Worm (Caenorhabditis elegans): ENCODE data around the gene C18H7.12.

The C18H7.12 gene

ce11 chrIV:584039-584438 lies 3.6 kb downstream of the C18H7.12 start:
- TF ChIP-seq tra-4 (tag; optimal IDR thresholded peaks at IDR 0.05) (no peak), hnd-1 (tag; optimal IDR thresholded peaks at IDR 0.05) (no peak), pes-1 (GFP tag; IDR thresholded peaks at IDR 0.05) (no peak), hmbx-1 (tag; optimal IDR thresholded peaks at IDR 0.05) (no peak)

DNA sequence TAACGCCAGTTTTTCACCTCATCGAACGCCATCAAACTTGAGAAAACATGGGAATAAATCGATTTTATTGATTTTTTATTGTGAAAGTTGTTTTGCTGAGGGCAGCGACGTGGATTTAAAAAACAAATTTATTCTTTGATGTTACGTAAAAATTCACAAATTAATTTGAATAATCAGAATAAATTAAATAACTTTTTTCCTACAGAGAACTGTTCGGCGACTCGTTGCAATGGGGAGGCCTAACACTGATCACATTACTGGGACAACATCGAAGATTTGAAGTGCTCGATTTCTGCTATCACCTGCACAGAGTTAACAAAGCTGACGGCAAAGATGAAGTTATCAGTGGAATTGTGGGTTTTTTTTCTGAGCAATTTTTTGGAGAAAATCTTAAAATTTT lies 5.5 kb downstream of the C18H7.12 start, which contains the start of gene F56A11.6:
Gene F56A11.6 (minus strand): TSS at position 101 of the 400 bp plus-strand sequence.
- no peak for TF ChIP-seq hmbx-1 (tag; optimal IDR thresholded peaks at IDR 0.05)
- no peak for TF ChIP-seq hmg-4 (GFP tag; optimal IDR thresholded peaks at IDR 0.05)
- no peak for TF ChIP-seq flt-1 (GFP tag; IDR thresholded peaks at IDR 0.05)
- TF ChIP-seq tbx-37 (GFP tag; conservative IDR thresholded peaks at IDR 0.05) = no peak
- no peak for TF ChIP-seq pes-1 (GFP tag; IDR thresholded peaks at IDR 0.05)
- TF ChIP-seq aly-1 (tag; optimal IDR thresholded peaks at IDR 0.05) = no peak
- no peak for TF ChIP-seq sea-1 (GFP tag; conservative IDR thresholded peaks at IDR 0.05)
- TF ChIP-seq F13C5.2 (tag; optimal IDR thresholded peaks at IDR 0.05) = no peak
- TF ChIP-seq ceh-13 (GFP tag; optimal IDR thresholded peaks at IDR 0.05) = no peak
- TF ChIP-seq hnd-1 (tag; optimal IDR thresholded peaks at IDR 0.05) = no peak
- TF ChIP-seq tbx-11 (GFP tag; IDR thresholded peaks at IDR 0.05) = no peak

ce11 chrIV:580512-580911 lies 7.1 kb downstream of the C18H7.12 start:
- TF ChIP-seq flt-1 (GFP tag; IDR thresholded peaks at IDR 0.05) (no peak), ceh-13 (GFP tag; optimal IDR thresholded peaks at IDR 0.05) (no peak), pes-1 (GFP tag; IDR thresholded peaks at IDR 0.05) (no peak), ama-1 (optimal IDR thresholded peaks at IDR 0.05) (no peak), aly-1 (tag; optimal IDR thresholded peaks at IDR 0.05) (no peak), tra-4 (tag; optimal IDR thresholded peaks at IDR 0.05) (no peak), tbx-37 (GFP tag; conservative IDR thresholded peaks at IDR 0.05) (no peak), ceh-36 (tag; optimal IDR thresholded peaks at IDR 0.05) (no peak), tbx-11 (GFP tag; IDR thresholded peaks at IDR 0.05) (no peak)

DNA sequence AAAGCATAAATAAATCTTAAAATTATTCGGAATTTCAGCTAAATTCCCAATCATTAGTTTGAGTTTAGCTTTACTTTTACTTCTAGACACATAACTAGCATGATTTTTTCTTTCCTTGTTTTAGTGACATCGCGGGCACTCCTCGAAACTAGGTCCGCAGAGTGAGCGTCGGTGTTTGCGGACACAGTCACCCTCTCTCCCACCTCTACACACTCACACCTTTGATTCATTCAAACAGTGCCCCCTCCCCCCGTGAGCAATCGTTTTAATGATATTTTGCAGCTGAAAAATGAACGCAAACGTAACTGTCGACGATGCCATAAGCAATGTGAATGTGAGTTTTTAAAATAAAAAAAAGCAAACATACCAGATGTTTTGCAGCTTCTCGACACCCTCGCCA lies 15.1 kb downstream of the C18H7.12 start, which contains the start of gene gex-2:
Gene gex-2 (plus strand): TSS at position 283 of the 400 bp plus-strand sequence.
- TF ChIP-seq pes-1 (GFP tag; IDR thresholded peaks at IDR 0.05) = peak; percentile 35; the same call in 1 of the 2 replicates
- peak; percentile 23 for TF ChIP-seq F13C5.2 (tag; optimal IDR thresholded peaks at IDR 0.05)
- TF ChIP-seq hmg-4 (GFP tag; optimal IDR thresholded peaks at IDR 0.05) = peak; percentile 54
- TF ChIP-seq hnd-1 (tag; optimal IDR thresholded peaks at IDR 0.05) = no peak

- TF ChIP-seq pes-1 (GFP tag; IDR thresholded peaks at IDR 0.05) = no peak
- no peak for TF ChIP-seq scrt-1 (GFP tag; IDR thresholded peaks at IDR 0.05)
- TF ChIP-seq B0310.2 (tag; optimal IDR thresholded peaks at IDR 0.05) = no peak
- no peak for TF ChIP-seq ceh-36 (tag; optimal IDR thresholded peaks at IDR 0.05)
- TF ChIP-seq ets-7 (tag; optimal IDR thresholded peaks at IDR 0.05) = no peak
These were observed 16.8 kb downstream of the C18H7.12 start, which contains the start of gene F56A11.5 for ce11 chrIV:570799-571300. F56A11.5 (minus strand) TSS chrIV:570849.

DNA sequence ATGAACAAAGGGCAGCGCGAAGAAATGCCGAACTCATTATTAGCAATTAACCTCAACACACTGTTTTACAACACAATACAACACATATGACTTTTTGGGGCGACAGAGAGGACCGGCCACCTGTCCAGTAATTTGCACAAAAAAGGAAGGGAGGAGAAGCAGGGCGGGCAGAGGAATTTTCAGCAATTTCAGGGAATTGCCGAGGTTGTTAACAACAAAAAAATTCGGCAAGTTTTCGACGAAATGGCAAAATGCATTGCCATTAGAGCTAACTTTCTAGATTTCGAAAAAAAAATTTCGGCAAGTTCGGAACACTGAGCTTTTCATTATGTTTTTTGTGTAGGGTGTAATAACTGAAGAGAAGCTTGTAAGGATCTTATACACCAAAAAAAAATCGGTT lies 23.6 kb downstream of the C18H7.12 start:
- no peak for TF ChIP-seq tbx-11 (GFP tag; IDR thresholded peaks at IDR 0.05)
- TF ChIP-seq pes-1 (GFP tag; IDR thresholded peaks at IDR 0.05) = peak; percentile 13; the same call in 1 of the 2 replicates
- 0 out of 2 replicates have a peak, but pooled peaks have one; percentile 15 for TF ChIP-seq tbx-37 (GFP tag; conservative IDR thresholded peaks at IDR 0.05)

DNA sequence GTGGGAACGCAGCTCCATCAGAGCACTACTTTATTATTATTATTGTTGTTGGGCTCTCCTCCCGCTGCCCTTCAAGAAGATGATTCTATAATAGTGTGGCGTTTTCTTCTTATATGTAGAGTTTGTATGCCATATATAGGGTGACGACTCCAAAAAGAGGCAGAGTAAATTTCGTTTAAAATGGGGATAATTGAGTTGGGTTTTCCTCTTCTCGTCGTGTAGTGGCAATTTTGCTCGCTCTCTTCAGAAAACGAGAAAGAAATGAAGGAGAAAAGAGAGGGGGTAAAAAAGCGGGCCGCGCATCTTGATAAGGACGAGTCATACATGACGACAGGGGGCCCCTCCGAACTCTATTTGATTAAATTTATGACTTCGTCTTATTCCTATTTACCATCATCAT lies 24.2 kb downstream of the C18H7.12 start:
- TF ChIP-seq aly-1 (tag; optimal IDR thresholded peaks at IDR 0.05) = no peak
- TF ChIP-seq ceh-36 (tag; optimal IDR thresholded peaks at IDR 0.05) = no peak
- TF ChIP-seq F13C5.2 (tag; optimal IDR thresholded peaks at IDR 0.05) = no peak
- no peak for TF ChIP-seq ama-1 (optimal IDR thresholded peaks at IDR 0.05)
- TF ChIP-seq hmbx-1 (tag; optimal IDR thresholded peaks at IDR 0.05) = no peak
- no peak for TF ChIP-seq ets-7 (tag; optimal IDR thresholded peaks at IDR 0.05)
- TF ChIP-seq flt-1 (GFP tag; IDR thresholded peaks at IDR 0.05) = no peak
- TF ChIP-seq tbx-11 (GFP tag; IDR thresholded peaks at IDR 0.05) = no peak
- no peak for TF ChIP-seq hnd-1 (tag; optimal IDR thresholded peaks at IDR 0.05)
- TF ChIP-seq sea-1 (GFP tag; conservative IDR thresholded peaks at IDR 0.05) = no peak
- no peak for TF ChIP-seq B0310.2 (tag; optimal IDR thresholded peaks at IDR 0.05)
- TF ChIP-seq tbx-37 (GFP tag; conservative IDR thresholded peaks at IDR 0.05) = no peak
- TF ChIP-seq pes-1 (GFP tag; IDR thresholded peaks at IDR 0.05) = no peak
- TF ChIP-seq scrt-1 (GFP tag; IDR thresholded peaks at IDR 0.05) = no peak
- TF ChIP-seq ceh-13 (GFP tag; optimal IDR thresholded peaks at IDR 0.05) = no peak

ce11 chrIV:560780-561179 lies 26.8 kb downstream of the C18H7.12 start:
- TF ChIP-seq B0310.2 (tag; optimal IDR thresholded peaks at IDR 0.05) (no peak), aly-1 (tag; optimal IDR thresholded peaks at IDR 0.05) (no peak), pes-1 (GFP tag; IDR thresholded peaks at IDR 0.05) (no peak), hnd-1 (tag; optimal IDR thresholded peaks at IDR 0.05) (no peak), scrt-1 (GFP tag; IDR thresholded peaks at IDR 0.05) (no peak), sea-1 (GFP tag; conservative IDR thresholded peaks at IDR 0.05) (no peak), tra-4 (tag; optimal IDR thresholded peaks at IDR 0.05) (no peak), ama-1 (optimal IDR thresholded peaks at IDR 0.05) (no peak), ceh-36 (tag; optimal IDR thresholded peaks at IDR 0.05) (no peak), tbx-37 (GFP tag; conservative IDR thresholded peaks at IDR 0.05) (no peak), F13C5.2 (tag; optimal IDR thresholded peaks at IDR 0.05) (no peak), hmg-4 (GFP tag; optimal IDR thresholded peaks at IDR 0.05) (no peak), ets-7 (tag; optimal IDR thresholded peaks at IDR 0.05) (no peak), ceh-13 (GFP tag; optimal IDR thresholded peaks at IDR 0.05) (no peak), tbx-11 (GFP tag; IDR thresholded peaks at IDR 0.05) (no peak), flt-1 (GFP tag; IDR thresholded peaks at IDR 0.05) (no peak), hmbx-1 (tag; optimal IDR thresholded peaks at IDR 0.05) (no peak)

Data from whole organism, early embryonic.